Fruit fly (Drosophila melanogaster) whole organism, embryonic: ENCODE results near the gene CG11396.
A peak's percentile ranks its signal among the peaks of the same experiment; 100 is the strongest.

Experiments used
- ATbp ChIP-seq: fragments of 200-800 bp; sonication (Bioruptor generic); optimal IDR thresholded peaks from 2 replicates; lab custom pipeline; 2017; ENCODE audit warnings: missing biosample characterization, mild to moderate bottlenecking, missing genetic modification characterization, missing genetic modification reagents
- Atf6 ChIP-seq: fragments of 200-800 bp; sonication (Bioruptor generic); IDR thresholded peaks from 2 replicates; pipeline ENCODE4 v1.3.6; 2022; ENCODE audit warnings: missing biosample characterization, missing genetic modification characterization
- CG10543 ChIP-seq: fragments of 200-800 bp; sonication (Bioruptor generic); optimal IDR thresholded peaks from 3 replicates; lab custom pipeline; 2017; ENCODE audit warnings: missing biosample characterization, mild to moderate bottlenecking, missing genetic modification characterization, moderate library complexity
- CG11085 ChIP-seq: fragments of 200-800 bp; sonication (Bioruptor generic); IDR thresholded peaks from 2 replicates; pipeline ENCODE4 v1.3.6; 2022; ENCODE audit warnings: missing biosample characterization, missing genetic modification characterization
- CG11723 ChIP-seq: fragments of 200-800 bp; sonication (Bioruptor generic); optimal IDR thresholded peaks from 2 replicates; lab custom pipeline; 2017; ENCODE audit warnings: missing biosample characterization, mild to moderate bottlenecking, missing genetic modification characterization
- CG12236 ChIP-seq: fragments of 200-800 bp; sonication (Bioruptor generic); optimal IDR thresholded peaks from 2 replicates; lab custom pipeline; 2016; ENCODE audit warnings: missing biosample characterization, missing genetic modification characterization
- CG12391 ChIP-seq: fragments of 200-800 bp; sonication (Bioruptor generic); optimal IDR thresholded peaks from 3 replicates; lab custom pipeline; 2018; ENCODE audit warnings: missing biosample characterization, mild to moderate bottlenecking, missing genetic modification characterization, moderate library complexity
- CG12659 ChIP-seq: fragments of 200-800 bp; sonication (Bioruptor generic); optimal IDR thresholded peaks from 3 replicates; lab custom pipeline; 2017; ENCODE audit warnings: mild to moderate bottlenecking, missing biosample characterization, missing genetic modification reagents, missing genetic modification characterization
- CG12769 ChIP-seq: fragments of 200-800 bp; sonication (Bioruptor generic); optimal IDR thresholded peaks from 2 replicates; lab custom pipeline; 2019; ENCODE audit warnings: missing biosample characterization, mild to moderate bottlenecking, missing genetic modification characterization, moderate library complexity
- CG15011 ChIP-seq: fragments of 200-800 bp; sonication (Bioruptor generic); optimal IDR thresholded peaks from 3 replicates; lab custom pipeline; 2018; ENCODE audit warnings: missing biosample characterization, mild to moderate bottlenecking, missing genetic modification characterization
- CG15601 ChIP-seq: fragments of 200-800 bp; sonication (Bioruptor generic); optimal IDR thresholded peaks from 3 replicates; lab custom pipeline; 2019; ENCODE audit warnings: missing biosample characterization, mild to moderate bottlenecking, missing genetic modification characterization, moderate library complexity
- CG1647 ChIP-seq: fragments of 200-800 bp; sonication (Bioruptor generic); optimal IDR thresholded peaks from 3 replicates; lab custom pipeline; 2016; ENCODE audit warnings: missing biosample characterization, missing genetic modification characterization
- CG17328 ChIP-seq: fragments of 200-800 bp; sonication (Bioruptor generic); IDR thresholded peaks from 2 replicates; pipeline ENCODE4 v1.3.6; 2022; ENCODE audit warnings: missing biosample characterization, missing genetic modification characterization
- CG17802 ChIP-seq: fragments of 200-800 bp; sonication (Bioruptor generic); optimal IDR thresholded peaks from 2 replicates; lab custom pipeline; 2018; ENCODE audit warnings: missing biosample characterization, mild to moderate bottlenecking, missing genetic modification characterization, moderate library complexity
- CG17829 ChIP-seq: fragments of 200-800 bp; optimal IDR thresholded peaks from 2 replicates; lab custom pipeline; 2019; ENCODE audit warnings: missing biosample characterization, mild to moderate bottlenecking, missing genetic modification characterization, moderate library complexity
- CG30020 ChIP-seq: fragments of 200-800 bp; optimal IDR thresholded peaks from 2 replicates; lab custom pipeline; 2019; ENCODE audit warnings: missing biosample characterization, mild to moderate bottlenecking, missing genetic modification characterization, moderate library complexity
- CG31441 ChIP-seq: fragments of 200-800 bp; sonication (Bioruptor generic); IDR thresholded peaks from 2 replicates; pipeline ENCODE4 v1.3.6; 2022; ENCODE audit warnings: missing biosample characterization, missing genetic modification characterization
- CG4854 ChIP-seq: fragments of 200-800 bp; sonication (Bioruptor generic); optimal IDR thresholded peaks from 2 replicates; lab custom pipeline; 2016; ENCODE audit warnings: missing biosample characterization, missing genetic modification characterization, inconsistent platforms
- CG6689 ChIP-seq: fragments of 200-800 bp; sonication (Bioruptor generic); IDR thresholded peaks from 2 replicates; pipeline ENCODE4 v1.3.6; 2022; ENCODE audit warnings: missing biosample characterization, missing genetic modification characterization
- CG7745 ChIP-seq: fragments of 200-800 bp; sonication (Bioruptor generic); optimal IDR thresholded peaks from 2 replicates; lab custom pipeline; 2018; ENCODE audit warnings: missing biosample characterization, mild to moderate bottlenecking, missing genetic modification characterization, moderate library complexity
- D ChIP-seq, 2 experiments: fragments of 200-800 bp in 1 of 2; fragments of >200 bp in 1 of 2; sonication (Bioruptor generic) in 1 of 2; optimal IDR thresholded peaks; 2 replicates in 1 of 2; 3 replicates in 1 of 2; lab custom pipeline; 2017; ENCODE audit warnings: mild to moderate bottlenecking in 1 of 2, missing biosample characterization in 1 of 2, missing genetic modification characterization in 1 of 2, missing genetic modification reagents in 1 of 2
- Dbx ChIP-seq: fragments of 200-800 bp; sonication (Bioruptor generic); IDR thresholded peaks from 3 replicates; pipeline ENCODE4 v1.3.6; 2022; ENCODE audit warnings: missing biosample characterization, missing genetic modification characterization
- Dp ChIP-seq: fragments of 200-800 bp; sonication (Bioruptor generic); optimal IDR thresholded peaks from 2 replicates; lab custom pipeline; 2018; ENCODE audit warnings: missing biosample characterization, mild to moderate bottlenecking, missing genetic modification characterization, moderate library complexity
- HLHmδ ChIP-seq: fragments of 200-800 bp; sonication (Bioruptor generic); optimal IDR thresholded peaks from 2 replicates; lab custom pipeline; 2018; ENCODE audit warnings: missing biosample characterization, mild to moderate bottlenecking, missing genetic modification characterization, moderate library complexity
- Hey ChIP-seq: fragments of 200-800 bp; sonication (Bioruptor generic); optimal IDR thresholded peaks from 3 replicates; lab custom pipeline; 2018; ENCODE audit warnings: missing biosample characterization, mild to moderate bottlenecking, missing genetic modification characterization
- Hmr ChIP-seq: fragments of 200-800 bp; sonication (Bioruptor generic); optimal IDR thresholded peaks from 3 replicates; lab custom pipeline; 2017; ENCODE audit warnings: mild to moderate bottlenecking, missing biosample characterization, missing genetic modification reagents, missing genetic modification characterization
- Hsf ChIP-seq: fragments of 200-800 bp; sonication (Bioruptor generic); optimal IDR thresholded peaks from 3 replicates; lab custom pipeline; 2016; ENCODE audit warnings: missing biosample characterization, missing genetic modification characterization
- Jarid2 ChIP-seq: fragments of 200-800 bp; sonication (Bioruptor generic); optimal IDR thresholded peaks from 3 replicates; lab custom pipeline; 2017; ENCODE audit warnings: mild to moderate bottlenecking, missing biosample characterization, missing genetic modification reagents, missing genetic modification characterization
- Mrtf ChIP-seq: fragments of 200-800 bp; sonication (Bioruptor generic); IDR thresholded peaks from 3 replicates; pipeline ENCODE4 v1.3.6; 2022; ENCODE audit warnings: missing biosample characterization, missing genetic modification characterization
- NfI ChIP-seq: fragments of 200-800 bp; sonication (Bioruptor generic); optimal IDR thresholded peaks from 3 replicates; lab custom pipeline; 2018; ENCODE audit warnings: missing biosample characterization, mild to moderate bottlenecking, missing genetic modification characterization, moderate library complexity
- Rx ChIP-seq: fragments of 200-800 bp; sonication (Bioruptor generic); IDR thresholded peaks from 2 replicates; pipeline ENCODE4 v1.3.6; 2022; ENCODE audit warnings: missing biosample characterization, missing genetic modification characterization
- TFAM ChIP-seq: fragments of 200-800 bp; sonication (Bioruptor generic); optimal IDR thresholded peaks from 2 replicates; lab custom pipeline; 2017; ENCODE audit warnings: missing biosample characterization, missing genetic modification characterization, inconsistent platforms
- bigmax ChIP-seq: fragments of 200-800 bp; sonication (Bioruptor generic); optimal IDR thresholded peaks from 2 replicates; lab custom pipeline; 2018; ENCODE audit warnings: missing biosample characterization, mild to moderate bottlenecking, missing genetic modification characterization
- btn ChIP-seq: fragments of 200-800 bp; sonication (Bioruptor generic); optimal IDR thresholded peaks from 2 replicates; lab custom pipeline; 2016; ENCODE audit warnings: missing biosample characterization, missing genetic modification characterization
- cas ChIP-seq: fragments of 200-800 bp; sonication (Bioruptor generic); IDR thresholded peaks from 2 replicates; pipeline ENCODE4 v1.3.6; 2022; ENCODE audit warnings: missing biosample characterization, missing genetic modification characterization
- crol ChIP-seq: fragments of 200-800 bp; sonication (Bioruptor generic); IDR thresholded peaks from 2 replicates; pipeline ENCODE4 v1.3.6; 2022; ENCODE audit warnings: missing biosample characterization, missing genetic modification characterization
- grau ChIP-seq: fragments of 200-800 bp; optimal IDR thresholded peaks from 3 replicates; lab custom pipeline; 2019; ENCODE audit warnings: missing biosample characterization, mild to moderate bottlenecking, missing genetic modification characterization, moderate library complexity
- hbn ChIP-seq: fragments of 200-800 bp; sonication (Bioruptor generic); IDR thresholded peaks from 2 replicates; pipeline ENCODE4 v1.3.6; 2022; ENCODE audit warnings: missing biosample characterization, missing genetic modification characterization; ENCODE audit not compliant: partially characterized antibody
- ind ChIP-seq: fragments of 200-800 bp; sonication (Bioruptor generic); optimal IDR thresholded peaks from 3 replicates; lab custom pipeline; 2016; ENCODE audit warnings: missing biosample characterization, missing genetic modification characterization
- knrl ChIP-seq: fragments of 200-800 bp; sonication (Bioruptor generic); IDR thresholded peaks from 3 replicates; pipeline ENCODE4 v1.3.6; 2022; ENCODE audit warnings: missing biosample characterization, missing genetic modification characterization; ENCODE audit not compliant: partially characterized antibody
- nerfin-1 ChIP-seq: fragments of 200-800 bp; sonication (Bioruptor generic); optimal IDR thresholded peaks from 3 replicates; lab custom pipeline; 2019; ENCODE audit warnings: missing biosample characterization, mild to moderate bottlenecking, missing genetic modification characterization, moderate library complexity
- nom ChIP-seq: fragments of 200-800 bp; sonication (Bioruptor generic); optimal IDR thresholded peaks from 2 replicates; lab custom pipeline; 2017; ENCODE audit warnings: missing biosample characterization, missing genetic modification characterization, mild to moderate bottlenecking, moderate library complexity, missing genetic modification reagents
- odd ChIP-seq: fragments of 200-800 bp; sonication (Bioruptor generic); optimal IDR thresholded peaks from 2 replicates; lab custom pipeline; 2017; ENCODE audit warnings: missing biosample characterization, mild to moderate bottlenecking, missing genetic modification characterization
- onecut ChIP-seq: fragments of 200-800 bp; sonication (Bioruptor generic); IDR thresholded peaks from 2 replicates; pipeline ENCODE4 v1.3.6; 2022; ENCODE audit warnings: missing biosample characterization, missing genetic modification characterization
- peb ChIP-seq: fragments of 200-800 bp; sonication (Bioruptor generic); IDR thresholded peaks from 2 replicates; pipeline ENCODE4 v1.3.6; 2022; ENCODE audit warnings: missing biosample characterization, missing genetic modification characterization
- pnt ChIP-seq: fragments of 200-800 bp; sonication (Bioruptor generic); optimal IDR thresholded peaks from 3 replicates; lab custom pipeline; 2016; ENCODE audit warnings: missing biosample characterization, missing genetic modification characterization
- tll ChIP-seq, 2 experiments: fragments of 200-800 bp in 1 of 2; fragments of >200 bp in 1 of 2; sonication (Bioruptor generic) in 1 of 2; optimal IDR thresholded peaks; 2 replicates each; lab custom pipeline; 2017 to 2019; ENCODE audit warnings: missing biosample characterization in 2 of 2, missing genetic modification characterization in 2 of 2, mild to moderate bottlenecking in 1 of 2, moderate library complexity in 1 of 2
- unc-4 ChIP-seq: fragments of 200-800 bp; sonication (Bioruptor generic); IDR thresholded peaks from 2 replicates; pipeline ENCODE4 v1.3.6; 2022; ENCODE audit warnings: missing biosample characterization, missing genetic modification characterization; ENCODE audit not compliant: partially characterized antibody
- vnd ChIP-seq: fragments of 200-800 bp; sonication (Bioruptor generic); IDR thresholded peaks from 3 replicates; pipeline ENCODE4 v1.3.6; 2022; ENCODE audit warnings: missing biosample characterization, missing genetic modification characterization; ENCODE audit not compliant: partially characterized antibody

Gene CG11396

DNA sequence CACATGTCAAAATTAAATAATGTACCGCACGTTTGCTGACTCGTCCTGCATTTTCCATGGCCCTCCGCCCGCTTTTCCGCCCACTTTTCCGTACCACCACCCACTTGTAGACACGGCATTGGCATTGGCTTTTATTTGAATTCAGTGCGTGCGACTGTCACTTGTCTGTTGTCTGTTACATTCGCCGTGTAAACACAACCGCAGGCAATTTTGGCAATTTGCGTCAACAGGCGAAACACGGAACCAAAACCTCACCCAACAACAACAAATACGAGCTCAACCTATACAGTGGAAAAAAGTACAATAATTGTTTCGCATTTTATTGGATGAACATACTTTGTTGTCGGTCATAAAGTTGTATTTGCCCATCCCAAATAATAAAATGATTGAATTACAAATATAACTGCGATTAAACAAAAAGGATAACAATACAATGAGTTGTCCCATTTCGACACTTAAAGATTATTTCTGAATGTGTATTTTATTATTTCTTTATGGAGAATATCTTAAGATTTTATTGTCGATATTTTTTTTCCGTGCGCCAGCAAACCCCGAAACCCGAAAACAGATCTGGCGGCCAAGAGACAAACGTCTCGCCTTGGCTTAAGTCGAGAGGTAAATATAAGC lies 40.5 kb downstream of the CG11396 start (continued):
- TF ChIP-seq CG12236 (GFP tag; lab: Kevin White, UChicago) = no peak
- peak; percentile 21 for TF ChIP-seq CG12769
- TF ChIP-seq CG7745 (tag; lab: Kevin White, UChicago) = no peak
- TF ChIP-seq CG15011 (GFP tag; lab: Kevin White, UChicago) = no peak
- no peak for TF ChIP-seq bigmax (GFP tag; lab: Kevin White, UChicago)
- no peak for TF ChIP-seq CG31441 (GFP tag; lab: Robert Waterston, UW)
- no peak for TF ChIP-seq knrl (GFP tag; lab: Robert Waterston, UW)
- TF ChIP-seq tll (GFP tag; optimal IDR thresholded peaks at IDR 0.05; lab: Kevin White, UChicago) = no peak
- TF ChIP-seq CG30020 (tag; lab: Kevin White, UChicago) = no peak
- no peak for TF ChIP-seq CG17829 (tag; lab: Kevin White, UChicago)
- TF ChIP-seq grau (tag; lab: Kevin White, UChicago) = peak; percentile 45
- no peak for TF ChIP-seq onecut (GFP tag; lab: Robert Waterston, UW)
- no peak for TF ChIP-seq Mrtf (GFP tag; lab: Robert Waterston, UW)
- TF ChIP-seq CG12659 (GFP tag; lab: Kevin White, UChicago) = no peak
- TF ChIP-seq unc-4 (GFP tag; lab: Robert Waterston, UW) = no peak
- peak; percentile 31 for TF ChIP-seq NfI
- TF ChIP-seq Dp = no peak
- no peak for TF ChIP-seq ATbp (GFP tag; lab: Kevin White, UChicago)
- no peak for TF ChIP-seq D (optimal IDR thresholded peaks at IDR 0.05; lab: Kevin White, UChicago)
- no peak for TF ChIP-seq D (GFP tag; optimal IDR thresholded peaks at IDR 0.05; lab: Kevin White, UChicago)
- TF ChIP-seq CG15601 = no peak
- TF ChIP-seq crol = no peak
- TF ChIP-seq CG1647 (GFP tag; lab: Kevin White, UChicago) = no peak
- no peak for TF ChIP-seq Dbx (GFP tag; lab: Robert Waterston, UW)
- TF ChIP-seq peb (GFP tag; lab: Robert Waterston, UW) = no peak
- no peak for TF ChIP-seq HLHmδ
- TF ChIP-seq Rx (GFP tag; lab: Robert Waterston, UW) = no peak
- TF ChIP-seq cas (GFP tag; lab: Robert Waterston, UW) = no peak
- TF ChIP-seq hbn (GFP tag; lab: Robert Waterston, UW) = no peak
- TF ChIP-seq ind (GFP tag; lab: Kevin White, UChicago) = peak; percentile 9
- no peak for TF ChIP-seq TFAM (GFP tag; lab: Kevin White, UChicago)
- TF ChIP-seq odd (GFP tag; lab: Kevin White, UChicago) = no peak
- TF ChIP-seq CG11723 = no peak
- TF ChIP-seq Hey (tag; lab: Kevin White, UChicago) = no peak
- no peak for TF ChIP-seq nom (GFP tag; lab: Kevin White, UChicago)
- TF ChIP-seq Atf6 (GFP tag; lab: Robert Waterston, UW) = no peak
- no peak for TF ChIP-seq CG17328 (GFP tag; lab: Robert Waterston, UW)
- TF ChIP-seq pnt (GFP tag; lab: Kevin White, UChicago) = no peak
- TF ChIP-seq CG12391 (tag; lab: Kevin White, UChicago) = no peak
- TF ChIP-seq CG10543 (GFP tag; lab: Kevin White, UChicago) = no peak
- TF ChIP-seq btn (GFP tag; lab: Kevin White, UChicago) = no peak
- TF ChIP-seq CG11085 (GFP tag; lab: Robert Waterston, UW) = no peak
- no peak for TF ChIP-seq Jarid2 (GFP tag; lab: Kevin White, UChicago)
- no peak for TF ChIP-seq CG17802 (tag; lab: Kevin White, UChicago)
- no peak for TF ChIP-seq vnd
- TF ChIP-seq CG4854 (GFP tag; lab: Kevin White, UChicago) = no peak
- no peak for TF ChIP-seq nerfin-1 (tag; lab: Kevin White, UChicago)
- no peak for TF ChIP-seq CG6689
- TF ChIP-seq Hmr (GFP tag; lab: Kevin White, UChicago) = peak; percentile 49
- TF ChIP-seq Hsf (GFP tag; lab: Kevin White, UChicago) = peak; percentile 33
